Fruit fly (Drosophila melanogaster) whole organism, embryonic: ENCODE data around the gene vkg.
A peak's percentile ranks its signal among the peaks of the same experiment; 100 is the strongest.

Experiments
- CG10366 ChIP-seq: fragments of 200-800 bp; sonication (Bioruptor generic); IDR thresholded peaks from 2 replicates; pipeline ENCODE4 v1.3.6; 2022; ENCODE audit warnings: missing biosample characterization, missing genetic modification characterization
- CG11398 ChIP-seq: fragments of 200-800 bp; sonication (Bioruptor generic); optimal IDR thresholded peaks from 2 replicates; lab custom pipeline; 2016; ENCODE audit warnings: missing biosample characterization, missing genetic modification characterization
- CG11504 ChIP-seq: fragments of 200-800 bp; sonication (Bioruptor generic); optimal IDR thresholded peaks from 3 replicates; lab custom pipeline; 2019; ENCODE audit warnings: missing biosample characterization, mild to moderate bottlenecking, missing genetic modification characterization, moderate library complexity
- CG12155 ChIP-seq: fragments of 200-800 bp; sonication (Bioruptor generic); optimal IDR thresholded peaks from 3 replicates; lab custom pipeline; 2016; ENCODE audit warnings: missing biosample characterization, missing genetic modification characterization
- CG12769 ChIP-seq: fragments of 200-800 bp; sonication (Bioruptor generic); optimal IDR thresholded peaks from 2 replicates; lab custom pipeline; 2019; ENCODE audit warnings: missing biosample characterization, mild to moderate bottlenecking, missing genetic modification characterization, moderate library complexity
- CG13424 ChIP-seq: fragments of 200-800 bp; sonication (Bioruptor generic); optimal IDR thresholded peaks from 2 replicates; lab custom pipeline; 2019; ENCODE audit warnings: missing biosample characterization, mild to moderate bottlenecking, missing genetic modification characterization, moderate library complexity
- CG13624 ChIP-seq: fragments of 200-800 bp; sonication (Bioruptor generic); optimal IDR thresholded peaks from 2 replicates; lab custom pipeline; 2016; ENCODE audit warnings: missing biosample characterization, missing genetic modification characterization
- CG13894 ChIP-seq: fragments of 200-800 bp; sonication (Bioruptor generic); optimal IDR thresholded peaks from 3 replicates; lab custom pipeline; 2018; ENCODE audit warnings: missing biosample characterization, mild to moderate bottlenecking, missing genetic modification characterization, moderate library complexity
- CG17361 ChIP-seq: fragments of 200-800 bp; sonication (Bioruptor generic); IDR thresholded peaks from 3 replicates; pipeline ENCODE4 v1.3.6; 2022; ENCODE audit warnings: missing biosample characterization, missing genetic modification characterization
- CG17385 ChIP-seq: fragments of 200-800 bp; sonication (Bioruptor generic); optimal IDR thresholded peaks from 3 replicates; lab custom pipeline; 2018; ENCODE audit warnings: missing biosample characterization, mild to moderate bottlenecking, missing genetic modification characterization
- CG17912 ChIP-seq: fragments of 200-800 bp; sonication (Bioruptor generic); optimal IDR thresholded peaks from 2 replicates; lab custom pipeline; 2018; ENCODE audit warnings: missing biosample characterization, mild to moderate bottlenecking, missing genetic modification characterization
- CG1792 ChIP-seq: fragments of 200-800 bp; sonication (Bioruptor generic); optimal IDR thresholded peaks from 2 replicates; lab custom pipeline; 2016; ENCODE audit warnings: missing biosample characterization, missing genetic modification characterization
- CG18476 ChIP-seq: fragments of 200-800 bp; sonication (Bioruptor generic); optimal IDR thresholded peaks from 2 replicates; lab custom pipeline; 2016; ENCODE audit warnings: missing biosample characterization, mild to moderate bottlenecking, missing genetic modification characterization
- CG2202 ChIP-seq: fragments of 200-800 bp; sonication (Bioruptor generic); optimal IDR thresholded peaks from 2 replicates; lab custom pipeline; 2018; ENCODE audit warnings: missing biosample characterization, mild to moderate bottlenecking, missing genetic modification characterization
- CG3281 ChIP-seq: fragments of 200-800 bp; sonication (Bioruptor generic); optimal IDR thresholded peaks from 3 replicates; lab custom pipeline; 2017; ENCODE audit warnings: missing biosample characterization, mild to moderate bottlenecking, missing genetic modification characterization
- CG5245 ChIP-seq: fragments of 200-800 bp; sonication (Bioruptor generic); optimal IDR thresholded peaks from 3 replicates; lab custom pipeline; 2016; ENCODE audit warnings: missing biosample characterization, missing genetic modification characterization
- CG6272 ChIP-seq: fragments of 200-800 bp; sonication (Bioruptor generic); IDR thresholded peaks from 2 replicates; pipeline ENCODE4 v1.3.6; 2022; ENCODE audit warnings: missing biosample characterization, missing genetic modification characterization
- CG6689 ChIP-seq: fragments of 200-800 bp; sonication (Bioruptor generic); IDR thresholded peaks from 2 replicates; pipeline ENCODE4 v1.3.6; 2022; ENCODE audit warnings: missing biosample characterization, missing genetic modification characterization
- CG9215 ChIP-seq: fragments of 200-800 bp; sonication (Bioruptor generic); IDR thresholded peaks from 2 replicates; pipeline ENCODE4 v1.3.6; 2022; ENCODE audit warnings: missing biosample characterization, missing genetic modification characterization
- CG9727 ChIP-seq: fragments of 200-800 bp; sonication (Bioruptor generic); optimal IDR thresholded peaks from 3 replicates; lab custom pipeline; 2017; ENCODE audit warnings: missing biosample characterization, mild to moderate bottlenecking, missing genetic modification characterization
- CG9817 ChIP-seq: fragments of 200-800 bp; sonication (Bioruptor generic); optimal IDR thresholded peaks from 2 replicates; lab custom pipeline; 2018; ENCODE audit warnings: missing biosample characterization, mild to moderate bottlenecking, missing genetic modification characterization, moderate library complexity
- Chrac-16 ChIP-seq: fragments of 200-800 bp; sonication (Bioruptor generic); optimal IDR thresholded peaks from 3 replicates; lab custom pipeline; 2016; ENCODE audit warnings: missing biosample characterization, missing genetic modification characterization
- CkIIα-i1 ChIP-seq: fragments of 200-800 bp; sonication (Bioruptor generic); IDR thresholded peaks from 2 replicates; pipeline ENCODE4 v1.3.6; 2022; ENCODE audit warnings: missing biosample characterization, missing genetic modification characterization
- CoRest ChIP-seq: fragments of 200-800 bp; sonication (Bioruptor generic); optimal IDR thresholded peaks from 3 replicates; lab custom pipeline; 2018; ENCODE audit warnings: missing biosample characterization, mild to moderate bottlenecking, missing genetic modification characterization, moderate library complexity
- CrebB ChIP-seq: fragments of 200-800 bp; sonication (Bioruptor generic); optimal IDR thresholded peaks from 3 replicates; lab custom pipeline; 2018; ENCODE audit warnings: missing biosample characterization, mild to moderate bottlenecking, missing genetic modification characterization
- Fer1 ChIP-seq: fragments of 200-800 bp; sonication (Bioruptor generic); optimal IDR thresholded peaks from 2 replicates; lab custom pipeline; 2017; ENCODE audit warnings: missing biosample characterization, mild to moderate bottlenecking, missing genetic modification characterization
- Fer2 ChIP-seq: fragments of 200-800 bp; sonication (Bioruptor generic); optimal IDR thresholded peaks from 2 replicates; lab custom pipeline; 2018; ENCODE audit warnings: missing biosample characterization, mild to moderate bottlenecking, missing genetic modification characterization, moderate library complexity
- Fer3 ChIP-seq: fragments of 200-800 bp; sonication (Bioruptor generic); optimal IDR thresholded peaks from 2 replicates; lab custom pipeline; 2018; ENCODE audit warnings: missing biosample characterization, mild to moderate bottlenecking, missing genetic modification characterization, moderate library complexity
- H15 ChIP-seq: fragments of 200-800 bp; sonication (Bioruptor generic); IDR thresholded peaks from 3 replicates; pipeline ENCODE4 v1.3.6; 2022; ENCODE audit warnings: missing biosample characterization, missing genetic modification characterization
- HLH3B ChIP-seq: fragments of 200-800 bp; sonication (Bioruptor generic); IDR thresholded peaks from 2 replicates; pipeline ENCODE4 v1.3.6; 2022; ENCODE audit warnings: missing biosample characterization, missing genetic modification characterization
- MBD-R2 ChIP-seq: fragments of 200-800 bp; sonication (Bioruptor generic); IDR thresholded peaks from 2 replicates; pipeline ENCODE4 v1.3.6; 2022; ENCODE audit warnings: missing biosample characterization, missing genetic modification characterization
- Max ChIP-seq: fragments of 200-800 bp; sonication (Bioruptor generic); optimal IDR thresholded peaks from 2 replicates; lab custom pipeline; 2016; ENCODE audit warnings: missing biosample characterization, mild to moderate bottlenecking, missing genetic modification characterization
- NfI ChIP-seq: fragments of 200-800 bp; sonication (Bioruptor generic); optimal IDR thresholded peaks from 3 replicates; lab custom pipeline; 2018; ENCODE audit warnings: missing biosample characterization, mild to moderate bottlenecking, missing genetic modification characterization, moderate library complexity
- Rx ChIP-seq: fragments of 200-800 bp; sonication (Bioruptor generic); IDR thresholded peaks from 2 replicates; pipeline ENCODE4 v1.3.6; 2022; ENCODE audit warnings: missing biosample characterization, missing genetic modification characterization
- abd-A ChIP-seq: fragments of 200-800 bp; sonication (Bioruptor generic); optimal IDR thresholded peaks from 3 replicates; lab custom pipeline; 2019; ENCODE audit warnings: missing biosample characterization, mild to moderate bottlenecking, missing genetic modification characterization, moderate library complexity
- cad ChIP-seq: fragments of >200 bp; optimal IDR thresholded peaks from 2 replicates; lab custom pipeline; 2017; ENCODE audit warnings: missing biosample characterization, missing genetic modification characterization
- cas ChIP-seq: fragments of 200-800 bp; sonication (Bioruptor generic); IDR thresholded peaks from 2 replicates; pipeline ENCODE4 v1.3.6; 2022; ENCODE audit warnings: missing biosample characterization, missing genetic modification characterization
- cwo ChIP-seq: fragments of 200-800 bp; sonication (Bioruptor generic); optimal IDR thresholded peaks from 3 replicates; lab custom pipeline; 2017; ENCODE audit warnings: missing biosample characterization, missing genetic modification characterization, mild to moderate bottlenecking, moderate library complexity, missing genetic modification reagents
- dmrt11E ChIP-seq: fragments of 200-800 bp; sonication (Bioruptor generic); optimal IDR thresholded peaks from 3 replicates; lab custom pipeline; 2018; ENCODE audit warnings: missing biosample characterization, mild to moderate bottlenecking, missing genetic modification characterization, moderate library complexity
- fd64A ChIP-seq: fragments of 200-800 bp; sonication (Bioruptor generic); optimal IDR thresholded peaks from 3 replicates; lab custom pipeline; 2018; ENCODE audit warnings: missing biosample characterization, mild to moderate bottlenecking, missing genetic modification characterization
- fu2 ChIP-seq: fragments of 200-800 bp; sonication (Bioruptor generic); optimal IDR thresholded peaks from 2 replicates; lab custom pipeline; 2016; ENCODE audit warnings: missing biosample characterization, missing genetic modification characterization
- gcm2 ChIP-seq: fragments of 200-800 bp; sonication (Bioruptor generic); optimal IDR thresholded peaks from 2 replicates; lab custom pipeline; 2016; ENCODE audit warnings: missing biosample characterization, missing genetic modification characterization
- gt ChIP-seq: fragments of 200-800 bp; sonication (Bioruptor generic); IDR thresholded peaks from 2 replicates; pipeline ENCODE4 v1.3.6; 2022; ENCODE audit warnings: missing biosample characterization, missing genetic modification characterization
- insv ChIP-seq, 2 experiments: fragments of 200-800 bp; sonication (Bioruptor generic); optimal IDR thresholded peaks; 3 replicates each; lab custom pipeline; 2016 to 2018; ENCODE audit warnings: missing biosample characterization in 2 of 2, missing genetic modification characterization in 2 of 2
- lmd ChIP-seq: fragments of 200-800 bp; sonication (Bioruptor generic); IDR thresholded peaks from 2 replicates; pipeline ENCODE4 v1.3.6; 2022; ENCODE audit warnings: missing biosample characterization, missing genetic modification characterization
- luna ChIP-seq: fragments of 200-800 bp; sonication (Bioruptor generic); optimal IDR thresholded peaks from 2 replicates; lab custom pipeline; 2016; ENCODE audit warnings: missing biosample characterization, missing genetic modification characterization
- odd ChIP-seq: fragments of 200-800 bp; sonication (Bioruptor generic); optimal IDR thresholded peaks from 2 replicates; lab custom pipeline; 2017; ENCODE audit warnings: missing biosample characterization, mild to moderate bottlenecking, missing genetic modification characterization
- psq ChIP-seq: fragments of 200-800 bp; sonication (Bioruptor generic); optimal IDR thresholded peaks from 2 replicates; lab custom pipeline; 2017; ENCODE audit warnings: missing biosample characterization, missing genetic modification characterization
- ranshi ChIP-seq: fragments of 200-800 bp; sonication (Bioruptor generic); IDR thresholded peaks from 2 replicates; pipeline ENCODE4 v1.3.6; 2022; ENCODE audit warnings: missing biosample characterization, missing genetic modification characterization
- seq ChIP-seq: fragments of 200-800 bp; sonication (Bioruptor generic); IDR thresholded peaks from 2 replicates; pipeline ENCODE4 v1.3.6; 2022; ENCODE audit warnings: missing biosample characterization, missing genetic modification characterization
- sr ChIP-seq: fragments of 200-800 bp; sonication (Bioruptor generic); IDR thresholded peaks from 3 replicates; pipeline ENCODE4 v1.3.6; 2022; ENCODE audit warnings: missing biosample characterization, missing genetic modification characterization

Gene vkg

DNA sequence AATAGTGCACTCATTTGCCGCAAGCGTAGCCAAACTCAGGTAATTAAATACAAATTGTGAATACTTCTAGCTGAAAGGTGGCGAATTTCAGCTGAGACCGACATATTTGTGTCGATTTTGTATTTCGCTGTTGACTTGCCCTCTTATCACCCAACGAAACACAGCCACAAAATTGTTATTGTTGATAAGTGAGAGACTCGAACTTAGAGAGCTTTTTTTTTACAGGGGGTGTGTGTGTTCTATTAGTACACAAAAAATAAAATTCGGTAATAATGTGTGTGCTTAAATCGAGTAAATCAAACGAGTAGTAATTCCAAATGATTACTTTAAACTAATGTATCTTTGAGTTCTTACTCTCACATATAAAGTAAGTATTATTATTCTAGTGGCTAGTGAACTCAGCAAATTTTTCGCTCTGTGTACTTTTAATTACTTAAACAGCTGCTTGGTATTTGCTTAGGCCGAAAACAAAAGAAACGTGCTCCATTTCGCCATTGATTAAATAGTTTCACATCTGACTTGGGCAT lies 33.0 kb upstream of the vkg start (continued):
- TF ChIP-seq gt: no peak
- TF ChIP-seq cad (GFP tag; lab: Kevin White, UChicago): no peak
- TF ChIP-seq CG1792: peak; percentile 56
- peak; percentile 66 for TF ChIP-seq CG9727
- TF ChIP-seq CG2202: no peak
- TF ChIP-seq Rx (GFP tag; lab: Robert Waterston, UW): peak; percentile 58
- TF ChIP-seq HLH3B (GFP tag; lab: Robert Waterston, UW): peak; percentile 82
- TF ChIP-seq fd64A (GFP tag; lab: Kevin White, UChicago): no peak
- TF ChIP-seq dmrt11E (tag; lab: Kevin White, UChicago): no peak
- TF ChIP-seq CG9215 (GFP tag; lab: Robert Waterston, UW): no peak
- TF ChIP-seq CG6272 (GFP tag; lab: Robert Waterston, UW): no peak
- peak; percentile 46 for TF ChIP-seq Chrac-16 (GFP tag; lab: Kevin White, UChicago)
- TF ChIP-seq NfI (GFP tag; lab: Kevin White, UChicago): peak; percentile 40
- TF ChIP-seq Fer1: peak; percentile 89
- peak; percentile 63; the same call in 1 of the 2 replicates for TF ChIP-seq lmd (GFP tag; lab: Robert Waterston, UW)
- peak; percentile 40; the same call in 1 of the 2 replicates for TF ChIP-seq CG6689 (GFP tag; lab: Robert Waterston, UW)
- no peak; the same call in 2 of the 3 replicates for TF ChIP-seq sr (GFP tag; lab: Robert Waterston, UW)
- TF ChIP-seq Fer2: peak; percentile 26
- peak; percentile 70 for TF ChIP-seq ranshi
- peak; percentile 50 for TF ChIP-seq fu2 (GFP tag; lab: Kevin White, UChicago)
- TF ChIP-seq CG13424 (tag; lab: Kevin White, UChicago): peak; percentile 56
- TF ChIP-seq Max (GFP tag; lab: Kevin White, UChicago): peak; percentile 25
- TF ChIP-seq CG11398 (GFP tag; lab: Kevin White, UChicago): peak; percentile 62
- TF ChIP-seq CG17912: no peak
- TF ChIP-seq H15 (GFP tag; lab: Robert Waterston, UW): 0 out of 3 replicates have a peak, but pooled peaks have one; percentile 31
- TF ChIP-seq CrebB (tag; lab: Kevin White, UChicago): peak; percentile 58
- peak; percentile 67 for TF ChIP-seq CG17385 (GFP tag; lab: Kevin White, UChicago)
- TF ChIP-seq luna: peak; percentile 34
- TF ChIP-seq seq (GFP tag; lab: Robert Waterston, UW): peak; percentile 77
- no peak for TF ChIP-seq psq (GFP tag; lab: Kevin White, UChicago)
- TF ChIP-seq odd (GFP tag; lab: Kevin White, UChicago): peak; percentile 72
- no peak for TF ChIP-seq cas (GFP tag; lab: Robert Waterston, UW)
- TF ChIP-seq insv (GFP tag; optimal IDR thresholded peaks at IDR 0.05; lab: Kevin White, UChicago): peak in 1 of 2 experiments; percentile 25
- peak; percentile 48 for TF ChIP-seq CG9817 (tag; lab: Kevin White, UChicago)
- no peak for TF ChIP-seq abd-A (tag; lab: Kevin White, UChicago)
- TF ChIP-seq Fer3: peak; percentile 67
- TF ChIP-seq CG12155 (GFP tag; lab: Kevin White, UChicago): peak; percentile 42
- no peak for TF ChIP-seq CkIIα-i1
- peak; percentile 58 for TF ChIP-seq CG13624 (GFP tag; lab: Kevin White, UChicago)
- TF ChIP-seq MBD-R2 (GFP tag; lab: Robert Waterston, UW): peak; percentile 47; the same call in 1 of the 2 replicates
- peak; percentile 19 for TF ChIP-seq CG18476 (GFP tag; lab: Kevin White, UChicago)
- peak; percentile 37 for TF ChIP-seq gcm2 (GFP tag; lab: Kevin White, UChicago)
- TF ChIP-seq CG3281: peak; percentile 80
- peak; percentile 61 for TF ChIP-seq CG12769
- TF ChIP-seq CG11504: peak; percentile 71
- peak; percentile 59 for TF ChIP-seq CG13894
- TF ChIP-seq CG5245 (GFP tag; lab: Kevin White, UChicago): peak; percentile 44
- TF ChIP-seq CG17361 (GFP tag; lab: Robert Waterston, UW): peak; percentile 60
- peak; percentile 51 for TF ChIP-seq CG10366 (GFP tag; lab: Robert Waterston, UW)
- TF ChIP-seq CoRest (tag; lab: Kevin White, UChicago): peak; percentile 28
- TF ChIP-seq cwo (GFP tag; lab: Kevin White, UChicago): peak; percentile 87
